Worm (Caenorhabditis elegans) whole organism, L4 larva: ENCODE data around the gene F13D12.3.

ENCODE experiments used
- F10B5.3 ChIP-seq: sonication (generic microtip); optimal IDR thresholded peaks from 2 replicates; lab custom pipeline; 2016; ENCODE audit warnings: mild to moderate bottlenecking, missing genetic modification characterization, missing compliant biosample characterization
- F26F4.8 ChIP-seq: fragments of 200-800 bp; sonication (Bioruptor generic); conservative IDR thresholded peaks from 2 replicates; pipeline ENCODE4 v1.3.6; 2022; ENCODE audit warnings: missing genetic modification characterization, missing compliant biosample characterization
- F37D6.2 ChIP-seq: sonication (generic microtip); optimal IDR thresholded peaks from 2 replicates; lab custom pipeline; 2016; ENCODE audit warnings: mild to moderate bottlenecking, missing genetic modification characterization, missing compliant biosample characterization
- F44E2.7 ChIP-seq: fragments of 200-800 bp; sonication (Bioruptor generic); IDR thresholded peaks from 2 replicates; pipeline ENCODE4 v2.1.2; 2022; ENCODE audit warnings: missing genetic modification characterization, missing compliant biosample characterization
- R02D3.7 ChIP-seq: fragments of 150-350 bp; sonication (generic microtip); optimal IDR thresholded peaks from 3 replicates; lab custom pipeline; 2014; ENCODE audit warnings: missing biosample characterization, missing genetic modification characterization
- T20F7.1 ChIP-seq: fragments of 200-800 bp; sonication (Bioruptor generic); optimal IDR thresholded peaks from 2 replicates; lab custom pipeline; 2018; ENCODE audit warnings: mild to moderate bottlenecking, missing genetic modification characterization, missing compliant biosample characterization
- T26A8.4 ChIP-seq: fragments of 200-800 bp; sonication (Bioruptor generic); IDR thresholded peaks from 2 replicates; pipeline ENCODE4 v1.3.6; 2022; ENCODE audit warnings: missing genetic modification characterization, missing compliant biosample characterization
- Y48G9A.11 ChIP-seq: fragments of 200-800 bp; sonication (Bioruptor generic); IDR thresholded peaks from 2 replicates; pipeline ENCODE4 v1.3.6; 2022; ENCODE audit warnings: missing genetic modification reagents, missing genetic modification characterization, missing compliant biosample characterization
- aha-1 ChIP-seq: fragments of 150-350 bp; peaks from one replicate; lab custom pipeline; 2014; ENCODE audit warnings: missing biosample characterization, missing genetic modification characterization
- ama-1 ChIP-seq: fragments of 150-350 bp; optimal IDR thresholded peaks from 2 replicates; lab custom pipeline; 2014; ENCODE audit warnings: inconsistent platforms, mixed read lengths
- arid-1 ChIP-seq: fragments of 200-800 bp; sonication (Bioruptor generic); conservative IDR thresholded peaks from 2 replicates; pipeline ENCODE4 v1.3.6; 2022; ENCODE audit warnings: missing genetic modification reagents, missing genetic modification characterization, missing compliant biosample characterization
- ceh-32 ChIP-seq: sonication (generic microtip); optimal IDR thresholded peaks from 2 replicates; lab custom pipeline; 2016; ENCODE audit warnings: mild to moderate bottlenecking, missing genetic modification characterization, missing compliant biosample characterization; ENCODE audit not compliant: poor library complexity
- ceh-82 ChIP-seq: sonication (generic microtip); optimal IDR thresholded peaks from 2 replicates; lab custom pipeline; 2017; ENCODE audit warnings: missing biosample characterization, missing genetic modification characterization
- ctbp-1 ChIP-seq: fragments of 200-800 bp; sonication (Bioruptor generic); IDR thresholded peaks from 2 replicates; pipeline ENCODE4 v1.3.6; 2022; ENCODE audit warnings: missing genetic modification reagents, missing genetic modification characterization, missing compliant biosample characterization
- daf-12 ChIP-seq: fragments of 150-350 bp; optimal IDR thresholded peaks from 2 replicates; lab custom pipeline; 2014; ENCODE audit warnings: missing biosample characterization, missing genetic modification reagents, missing genetic modification characterization
- daf-16 ChIP-seq, 3 experiments: sonication (generic microtip); optimal IDR thresholded peaks; 2 replicates each; lab custom pipeline; 2016 to 2017; ENCODE audit warnings: missing genetic modification characterization in 3 of 3, missing genetic modification reagents in 3 of 3, mild to moderate bottlenecking in 2 of 3, missing compliant biosample characterization in 2 of 3, missing biosample characterization in 1 of 3, moderate library complexity in 1 of 3
- daf-19 ChIP-seq: fragments of 200-800 bp; sonication (Bioruptor generic); conservative IDR thresholded peaks from 2 replicates; pipeline ENCODE4 v1.3.6; 2022; ENCODE audit warnings: missing genetic modification characterization, missing compliant biosample characterization
- dmd-8 ChIP-seq: fragments of 200-800 bp; sonication (Bioruptor generic); IDR thresholded peaks from 2 replicates; pipeline ENCODE4 v1.3.6; 2022; ENCODE audit warnings: missing genetic modification characterization, missing compliant biosample characterization
- dmd-9 ChIP-seq: fragments of 200-800 bp; sonication (Bioruptor generic); IDR thresholded peaks from 2 replicates; pipeline ENCODE4 v1.3.6; 2022; ENCODE audit warnings: missing genetic modification reagents, missing genetic modification characterization, missing compliant biosample characterization
- dve-1 ChIP-seq: sonication (generic microtip); optimal IDR thresholded peaks from 2 replicates; lab custom pipeline; 2017; ENCODE audit warnings: antibody characterized with exemption, mild to moderate bottlenecking, missing genetic modification characterization, missing compliant biosample characterization; ENCODE audit not compliant: insufficient read depth
- fkh-10 ChIP-seq: fragments of 150-350 bp; optimal IDR thresholded peaks from 2 replicates; lab custom pipeline; 2014; ENCODE audit warnings: missing biosample characterization, missing genetic modification reagents, missing genetic modification characterization
- gei-8 ChIP-seq: fragments of 200-800 bp; sonication (Bioruptor generic); optimal IDR thresholded peaks from 2 replicates; lab custom pipeline; 2018; ENCODE audit warnings: mild to moderate bottlenecking, missing genetic modification characterization, missing compliant biosample characterization
- hmg-1.1 ChIP-seq: fragments of 200-800 bp; sonication (Bioruptor generic); IDR thresholded peaks from 2 replicates; pipeline ENCODE4 v1.3.6; 2022; ENCODE audit warnings: missing genetic modification reagents, missing genetic modification characterization, missing compliant biosample characterization
- lim-7 ChIP-seq: fragments of 200-800 bp; sonication (Bioruptor generic); IDR thresholded peaks from 2 replicates; pipeline ENCODE4 v1.3.6; 2022; ENCODE audit warnings: missing genetic modification characterization, missing compliant biosample characterization
- lin-1 ChIP-seq: fragments of 200-800 bp; sonication (Bioruptor generic); IDR thresholded peaks from 2 replicates; pipeline ENCODE4 v1.3.6; 2022; ENCODE audit warnings: missing genetic modification reagents, missing genetic modification characterization, missing compliant biosample characterization
- lin-13 ChIP-seq: fragments of 150-350 bp; optimal IDR thresholded peaks from 2 replicates; lab custom pipeline; 2014; ENCODE audit warnings: missing biosample characterization, missing genetic modification reagents, missing genetic modification characterization
- lin-29 ChIP-seq: fragments of 200-800 bp; sonication (Bioruptor generic); IDR thresholded peaks from 2 replicates; pipeline ENCODE4 v1.3.6; 2022; ENCODE audit warnings: missing genetic modification reagents, missing genetic modification characterization, missing compliant biosample characterization
- lin-38 ChIP-seq: fragments of 200-800 bp; sonication (Bioruptor generic); IDR thresholded peaks from 2 replicates; pipeline ENCODE4 v1.3.6; 2022; ENCODE audit warnings: missing genetic modification reagents, missing genetic modification characterization, missing compliant biosample characterization
- lin-39 ChIP-seq: fragments of 150-350 bp; optimal IDR thresholded peaks from 2 replicates; lab custom pipeline; 2014; ENCODE audit warnings: missing biosample characterization, missing genetic modification reagents, missing genetic modification characterization
- lsy-2 ChIP-seq, 2 experiments: fragments of 150-350 bp in 1 of 2; sonication (generic microtip) in 1 of 2; optimal IDR thresholded peaks; 2 replicates each; lab custom pipeline; 2014 to 2017; ENCODE audit warnings: missing biosample characterization in 2 of 2, missing genetic modification characterization in 2 of 2
- mdl-1 ChIP-seq, 2 experiments: fragments of 150-350 bp in 1 of 2; sonication (generic microtip) in 1 of 2; optimal IDR thresholded peaks; 2 replicates each; lab custom pipeline; 2014 to 2017; ENCODE audit warnings: missing biosample characterization in 2 of 2, missing genetic modification characterization in 2 of 2
- mdt-29 ChIP-seq: fragments of 200-800 bp; sonication (Bioruptor generic); IDR thresholded peaks from 2 replicates; pipeline ENCODE4 v1.3.6; 2022; ENCODE audit warnings: missing genetic modification reagents, missing genetic modification characterization, missing compliant biosample characterization
- mep-1 ChIP-seq: fragments of 150-350 bp; sonication (generic microtip); optimal IDR thresholded peaks from 3 replicates; lab custom pipeline; 2014; ENCODE audit warnings: missing biosample characterization, missing genetic modification characterization
- mes-2 ChIP-seq: sonication (generic microtip); optimal IDR thresholded peaks from 2 replicates; lab custom pipeline; 2016; ENCODE audit warnings: missing genotype, mild to moderate bottlenecking, missing genetic modification characterization, missing compliant biosample characterization; ENCODE audit not compliant: poor library complexity, severe bottlenecking
- mxl-3 ChIP-seq: fragments of 200-800 bp; sonication (Bioruptor generic); optimal IDR thresholded peaks from 2 replicates; lab custom pipeline; 2018; ENCODE audit warnings: mild to moderate bottlenecking, missing genetic modification characterization, missing compliant biosample characterization
- nhr-11 ChIP-seq: fragments of 150-350 bp; optimal IDR thresholded peaks from 2 replicates; lab custom pipeline; 2014; ENCODE audit warnings: missing biosample characterization, missing genetic modification characterization
- nhr-28 ChIP-seq: fragments of 150-350 bp; optimal IDR thresholded peaks from 2 replicates; lab custom pipeline; 2014; ENCODE audit warnings: missing biosample characterization, missing genetic modification characterization
- nhr-41 ChIP-seq: fragments of 200-800 bp; sonication (Bioruptor generic); IDR thresholded peaks from 2 replicates; pipeline ENCODE4 v1.3.6; 2022; ENCODE audit warnings: missing genetic modification reagents, missing genetic modification characterization, missing compliant biosample characterization
- nhr-42 ChIP-seq: fragments of 200-800 bp; sonication (Bioruptor generic); IDR thresholded peaks from 2 replicates; pipeline ENCODE4 v1.3.6; 2022; ENCODE audit warnings: missing genetic modification characterization, missing compliant biosample characterization
- pha-4 ChIP-seq, 2 experiments: fragments of 150-350 bp in 1 of 2; fragments of 200-800 bp in 1 of 2; sonication (Bioruptor generic) in 1 of 2; IDR thresholded peaks in 1 of 2; optimal IDR thresholded peaks in 1 of 2; 2 replicates each; pipeline versions ENCODE4 v1.3.6 to Lab custom; 2014 to 2022; ENCODE audit warnings: missing genetic modification characterization in 2 of 2, missing genetic modification reagents in 2 of 2, missing biosample characterization in 1 of 2, missing compliant biosample characterization in 1 of 2
- saeg-2 ChIP-seq: fragments of 200-800 bp; sonication (Bioruptor generic); IDR thresholded peaks from 2 replicates; pipeline ENCODE4 v1.3.6; 2022; ENCODE audit warnings: missing genetic modification reagents, missing genetic modification characterization, missing compliant biosample characterization
- skn-1 ChIP-seq: fragments of 150-350 bp; optimal IDR thresholded peaks from 2 replicates; lab custom pipeline; 2014; ENCODE audit warnings: missing biosample characterization, missing genetic modification characterization
- snpc-4 ChIP-seq: fragments of 150-350 bp; optimal IDR thresholded peaks from 2 replicates; lab custom pipeline; 2014; ENCODE audit warnings: missing biosample characterization, missing genetic modification characterization
- tra-1 ChIP-seq: fragments of 200-800 bp; sonication (Bioruptor generic); IDR thresholded peaks from 2 replicates; pipeline ENCODE4 v1.3.6; 2022; ENCODE audit warnings: missing genetic modification reagents, missing genetic modification characterization, missing compliant biosample characterization
- vab-7 ChIP-seq: fragments of 200-800 bp; sonication (Bioruptor generic); IDR thresholded peaks from 2 replicates; pipeline ENCODE4 v1.3.6; 2022; ENCODE audit warnings: missing genetic modification reagents, missing genetic modification characterization, missing compliant biosample characterization
- zfp-2 ChIP-seq: sonication (generic microtip); optimal IDR thresholded peaks from 2 replicates; lab custom pipeline; 2016; ENCODE audit warnings: mild to moderate bottlenecking, missing genetic modification characterization, missing compliant biosample characterization
- zfp-3 ChIP-seq: fragments of 200-800 bp; sonication (Bioruptor generic); conservative IDR thresholded peaks from 2 replicates; pipeline ENCODE4 v1.3.6; 2022; ENCODE audit warnings: missing genetic modification reagents, missing genetic modification characterization, missing compliant biosample characterization
- ztf-7 ChIP-seq: fragments of 150-350 bp; optimal IDR thresholded peaks from 2 replicates; lab custom pipeline; 2014; ENCODE audit warnings: missing biosample characterization, missing genetic modification characterization

F13D12.3 gene

ce11 chrII:11761806-11762512 lies 41.8 kb downstream of the F13D12.3 start:
- TF ChIP-seq ctbp-1 (peak; percentile 94), tra-1 (GFP tag; lab: Robert Waterston, UW) (0 out of 2 replicates have a peak, but pooled peaks have one; percentile 25), ztf-7 (tag; lab: Kevin White, UChicago) (peak; percentile 24), aha-1 (tag; lab: Kevin White, UChicago) (peak; percentile 83), dmd-9 (GFP tag; lab: Robert Waterston, UW) (0 out of 2 replicates have a peak, but pooled peaks have one; percentile 24), mdt-29 (peak; percentile 63; the same call in 1 of the 2 replicates), daf-16 (GFP tag; optimal IDR thresholded peaks at IDR 0.05; lab: Kevin White, UChicago) (no peak), daf-16 (tag; optimal IDR thresholded peaks at IDR 0.05; lab: Kevin White, UChicago) (peak; percentile 38), F44E2.7 (GFP tag; lab: Robert Waterston, UW) (no peak), pha-4 (GFP tag; IDR thresholded peaks at IDR 0.05; lab: Robert Waterston, UW) (peak; percentile 76; the same call in 1 of the 2 replicates), pha-4 (tag; optimal IDR thresholded peaks at IDR 0.05; lab: Kevin White, UChicago) (peak; percentile 35), mdl-1 (tag; optimal IDR thresholded peaks at IDR 0.05; lab: Kevin White, UChicago) (no peak), nhr-28 (tag; lab: Kevin White, UChicago) (no peak), mep-1 (tag; lab: Kevin White, UChicago) (peak; percentile 90), lin-1 (GFP tag; lab: Robert Waterston, UW) (peak; percentile 43; the same call in 1 of the 2 replicates), lin-29 (GFP tag; lab: Robert Waterston, UW) (no peak), arid-1 (peak; percentile 68), R02D3.7 (tag; lab: Kevin White, UChicago) (no peak), lsy-2 (tag; optimal IDR thresholded peaks at IDR 0.05; lab: Kevin White, UChicago) (peak in 1 of 2 experiments; percentile 86), saeg-2 (GFP tag; lab: Robert Waterston, UW) (0 out of 2 replicates have a peak, but pooled peaks have one; percentile 25), daf-12 (tag; lab: Kevin White, UChicago) (no peak), Y48G9A.11 (GFP tag; lab: Robert Waterston, UW) (no peak), vab-7 (GFP tag; lab: Robert Waterston, UW) (no peak), lin-13 (GFP tag; lab: Kevin White, UChicago) (no peak), mes-2 (tag; lab: Kevin White, UChicago) (no peak), lin-38 (GFP tag; lab: Robert Waterston, UW) (peak; percentile 69), F26F4.8 (GFP tag; lab: Robert Waterston, UW) (no peak), F10B5.3 (no peak), T20F7.1 (GFP tag; lab: Kevin White, UChicago) (peak; percentile 70), fkh-10 (GFP tag; lab: Kevin White, UChicago) (no peak), ceh-82 (tag; lab: Kevin White, UChicago) (no peak), F37D6.2 (tag; lab: Kevin White, UChicago) (no peak), lim-7 (GFP tag; lab: Robert Waterston, UW) (peak; percentile 59), daf-19 (GFP tag; lab: Robert Waterston, UW) (peak; percentile 91; the same call in 1 of the 2 replicates), snpc-4 (tag; lab: Kevin White, UChicago) (no peak), nhr-42 (GFP tag; lab: Robert Waterston, UW) (no peak; the same call in 1 of the 2 replicates), lin-39 (tag; lab: Kevin White, UChicago) (no peak), ceh-32 (peak; percentile 57), zfp-3 (GFP tag; lab: Robert Waterston, UW) (peak; percentile 97; the same call in 1 of the 2 replicates), zfp-2 (tag; lab: Kevin White, UChicago) (no peak), skn-1 (tag; lab: Kevin White, UChicago) (no peak), ama-1 (lab: Kevin White, UChicago) (peak; percentile 49), gei-8 (GFP tag; lab: Kevin White, UChicago) (no peak), nhr-41 (GFP tag; lab: Robert Waterston, UW) (no peak), T26A8.4 (GFP tag; lab: Robert Waterston, UW) (peak; percentile 83), mxl-3 (GFP tag; lab: Kevin White, UChicago) (no peak), dve-1 (tag; lab: Kevin White, UChicago) (peak; percentile 61), nhr-11 (tag; lab: Kevin White, UChicago) (no peak), dmd-8 (GFP tag; lab: Robert Waterston, UW) (no peak), hmg-1.1 (GFP tag; lab: Robert Waterston, UW) (peak; percentile 73)
